Worm (Caenorhabditis elegans) whole organism, L1 larva: Measurements from ENCODE around the gene F44E2.7.

Source experiments
- ets-5 ChIP-seq: fragments of 200-800 bp; sonication (Bioruptor generic); IDR thresholded peaks from 2 replicates; pipeline ENCODE4 v1.3.6; 2022; ENCODE audit warnings: missing genetic modification characterization, missing compliant biosample characterization
- pqm-1 ChIP-seq: sonication (generic microtip); optimal IDR thresholded peaks from 3 replicates; lab custom pipeline; 2017; ENCODE audit warnings: missing biosample characterization, missing genetic modification characterization
- unc-62 ChIP-seq: fragments of 150-350 bp; optimal IDR thresholded peaks from 2 replicates; lab custom pipeline; 2014; ENCODE audit warnings: missing biosample characterization, missing genetic modification reagents, missing genetic modification characterization

- TF ChIP-seq ets-5 (GFP tag; lab: Robert Waterston, UW) (no peak), unc-62 (no peak), pqm-1 (tag; lab: Kevin White, UChicago) (no peak)
Measured at ce11 chrIII:8849507-8849906, 1.2 kb upstream of the F44E2.7 start, which contains the start of gene F44E2.8.
